Fruit fly (Drosophila melanogaster) whole organism, adult: ENCODE data around the gene CG5078.

Experiments used
- CG11617 ChIP-seq: fragments of 200-800 bp; sonication (Bioruptor generic); optimal IDR thresholded peaks from 2 replicates; lab custom pipeline; 2017; ENCODE audit warnings: mild to moderate bottlenecking, missing biosample characterization, missing genetic modification reagents, missing genetic modification characterization
- CG12768 ChIP-seq: fragments of 200-800 bp; sonication (Bioruptor generic); optimal IDR thresholded peaks from 2 replicates; lab custom pipeline; 2017; ENCODE audit warnings: missing biosample characterization, missing genetic modification characterization, mild to moderate bottlenecking, moderate library complexity, missing genetic modification reagents
- CG14711 ChIP-seq: fragments of 200-800 bp; sonication (Bioruptor generic); optimal IDR thresholded peaks from 2 replicates; lab custom pipeline; 2018; ENCODE audit warnings: missing biosample characterization, mild to moderate bottlenecking, missing genetic modification characterization, moderate library complexity
- CG1620 ChIP-seq: fragments of 200-800 bp; sonication (Bioruptor generic); optimal IDR thresholded peaks from 2 replicates; lab custom pipeline; 2016; ENCODE audit warnings: missing biosample characterization, missing genetic modification characterization
- CG7045 ChIP-seq: fragments of 200-800 bp; sonication (Bioruptor generic); optimal IDR thresholded peaks from 2 replicates; lab custom pipeline; 2017; ENCODE audit warnings: missing biosample characterization, mild to moderate bottlenecking, missing genetic modification characterization
- Crg-1 ChIP-seq: fragments of 200-800 bp; sonication (Bioruptor generic); optimal IDR thresholded peaks from 2 replicates; lab custom pipeline; 2016; ENCODE audit warnings: missing biosample characterization, missing genetic modification characterization
- Hr96 ChIP-seq: fragments of 200-800 bp; sonication (Bioruptor generic); optimal IDR thresholded peaks from 2 replicates; lab custom pipeline; 2016; ENCODE audit warnings: missing biosample characterization, missing genetic modification characterization
- bab1 ChIP-seq: fragments of 200-800 bp; sonication (Bioruptor generic); optimal IDR thresholded peaks from 3 replicates; lab custom pipeline; 2019; ENCODE audit warnings: missing biosample characterization, mild to moderate bottlenecking, missing genetic modification characterization, moderate library complexity
- cic ChIP-seq: fragments of 200-800 bp; sonication (Bioruptor generic); optimal IDR thresholded peaks from 2 replicates; lab custom pipeline; 2017; ENCODE audit warnings: missing biosample characterization, mild to moderate bottlenecking, missing genetic modification characterization, moderate library complexity
- cnc ChIP-seq, 2 experiments: fragments of >200 bp; optimal IDR thresholded peaks; 2 replicates each; lab custom pipeline; 2017
- pad ChIP-seq: fragments of 200-800 bp; sonication (Bioruptor generic); optimal IDR thresholded peaks from 3 replicates; lab custom pipeline; 2017; ENCODE audit warnings: missing biosample characterization, missing genetic modification characterization, mild to moderate bottlenecking, moderate library complexity, missing genetic modification reagents
- toe ChIP-seq: fragments of 200-800 bp; sonication (Bioruptor generic); optimal IDR thresholded peaks from 2 replicates; lab custom pipeline; 2016; ENCODE audit warnings: missing biosample characterization, missing genetic modification characterization

- TF ChIP-seq bab1 (GFP tag; lab: Kevin White, UChicago) (peak; percentile 84), CG1620 (peak; percentile 38), toe (peak; percentile 45), CG14711 (tag; lab: Kevin White, UChicago) (peak; percentile 57), Hr96 (GFP tag; lab: Kevin White, UChicago) (peak; percentile 67), CG11617 (GFP tag; lab: Kevin White, UChicago) (peak; percentile 90), CG7045 (peak; percentile 74), cnc (optimal IDR thresholded peaks at IDR 0.05; lab: Kevin White, UChicago) (no peak), cic (GFP tag; lab: Kevin White, UChicago) (peak; percentile 51), Crg-1 (peak; percentile 32), CG12768 (GFP tag; lab: Kevin White, UChicago) (peak; percentile 50), pad (GFP tag; lab: Kevin White, UChicago) (peak; percentile 75)
These were observed 3.5 kb downstream of the CG5078 start for dm6 chr3L:20509121-20509934.
